Fruit fly (Drosophila melanogaster) whole organism, embryonic: Measurements from ENCODE around the gene CG32483.

Experiments
- CG14710 ChIP-seq: fragments of 200-800 bp; sonication (Bioruptor generic); optimal IDR thresholded peaks from 3 replicates; lab custom pipeline; 2019; ENCODE audit warnings: missing biosample characterization, mild to moderate bottlenecking, missing genetic modification characterization, moderate library complexity
- CG15269 ChIP-seq: fragments of 200-800 bp; sonication (Bioruptor generic); optimal IDR thresholded peaks from 2 replicates; lab custom pipeline; 2018; ENCODE audit warnings: missing biosample characterization, mild to moderate bottlenecking, missing genetic modification characterization, moderate library complexity
- CG17328 ChIP-seq: fragments of 200-800 bp; sonication (Bioruptor generic); IDR thresholded peaks from 2 replicates; pipeline ENCODE4 v1.3.6; 2022; ENCODE audit warnings: missing biosample characterization, missing genetic modification characterization
- CG17361 ChIP-seq: fragments of 200-800 bp; sonication (Bioruptor generic); IDR thresholded peaks from 3 replicates; pipeline ENCODE4 v1.3.6; 2022; ENCODE audit warnings: missing biosample characterization, missing genetic modification characterization
- CG17385 ChIP-seq: fragments of 200-800 bp; sonication (Bioruptor generic); optimal IDR thresholded peaks from 3 replicates; lab custom pipeline; 2018; ENCODE audit warnings: missing biosample characterization, mild to moderate bottlenecking, missing genetic modification characterization
- CG31441 ChIP-seq: fragments of 200-800 bp; sonication (Bioruptor generic); IDR thresholded peaks from 2 replicates; pipeline ENCODE4 v1.3.6; 2022; ENCODE audit warnings: missing biosample characterization, missing genetic modification characterization
- CG33213 ChIP-seq: fragments of 200-800 bp; sonication (Bioruptor generic); optimal IDR thresholded peaks from 3 replicates; lab custom pipeline; 2016; ENCODE audit warnings: missing biosample characterization, missing genetic modification characterization
- CG3407 ChIP-seq: fragments of 200-800 bp; sonication (Bioruptor generic); optimal IDR thresholded peaks from 2 replicates; lab custom pipeline; 2018; ENCODE audit warnings: missing biosample characterization, mild to moderate bottlenecking, missing genetic modification characterization
- CG3838 ChIP-seq: fragments of 200-800 bp; sonication (Bioruptor generic); optimal IDR thresholded peaks from 3 replicates; lab custom pipeline; 2016; ENCODE audit warnings: missing biosample characterization, missing genetic modification characterization
- CG3847 ChIP-seq: fragments of 200-800 bp; sonication (Bioruptor generic); IDR thresholded peaks from 2 replicates; pipeline ENCODE4 v1.3.6; 2022; ENCODE audit warnings: missing biosample characterization, missing genetic modification characterization
- CG4404 ChIP-seq: fragments of 200-800 bp; sonication (Bioruptor generic); IDR thresholded peaks from 2 replicates; pipeline ENCODE4 v1.3.6; 2022; ENCODE audit warnings: missing biosample characterization, missing genetic modification characterization
- CG8765 ChIP-seq: fragments of 200-800 bp; sonication (Bioruptor generic); IDR thresholded peaks from 2 replicates; pipeline ENCODE4 v1.3.6; 2022; ENCODE audit warnings: missing biosample characterization, missing genetic modification characterization
- CG9727 ChIP-seq: fragments of 200-800 bp; sonication (Bioruptor generic); optimal IDR thresholded peaks from 3 replicates; lab custom pipeline; 2017; ENCODE audit warnings: missing biosample characterization, mild to moderate bottlenecking, missing genetic modification characterization
- Chrac-16 ChIP-seq: fragments of 200-800 bp; sonication (Bioruptor generic); optimal IDR thresholded peaks from 3 replicates; lab custom pipeline; 2016; ENCODE audit warnings: missing biosample characterization, missing genetic modification characterization
- Eip74EF ChIP-seq, 2 experiments: fragments of 200-800 bp in 1 of 2; fragments of >200 bp in 1 of 2; sonication (Bioruptor generic) in 1 of 2; optimal IDR thresholded peaks; 2 replicates each; lab custom pipeline; 2017 to 2019; ENCODE audit warnings: missing biosample characterization in 2 of 2, missing genetic modification characterization in 2 of 2, mild to moderate bottlenecking in 1 of 2, moderate library complexity in 1 of 2
- HLH4C ChIP-seq: fragments of 200-800 bp; sonication (Bioruptor generic); IDR thresholded peaks from 3 replicates; pipeline ENCODE4 v1.3.6; 2022; ENCODE audit warnings: missing biosample characterization, missing genetic modification characterization; ENCODE audit not compliant: partially characterized antibody
- Kr ChIP-seq: fragments of 200-800 bp; sonication (Bioruptor generic); optimal IDR thresholded peaks from 2 replicates; lab custom pipeline; 2017; ENCODE audit warnings: missing biosample characterization, mild to moderate bottlenecking, missing genetic modification characterization
- Nf-YB ChIP-seq: fragments of 200-800 bp; sonication (Bioruptor generic); optimal IDR thresholded peaks from 3 replicates; lab custom pipeline; 2019; ENCODE audit warnings: missing biosample characterization, mild to moderate bottlenecking, missing genetic modification characterization, moderate library complexity
- Nf-YC ChIP-seq: fragments of 200-800 bp; optimal IDR thresholded peaks from 3 replicates; lab custom pipeline; 2019; ENCODE audit warnings: missing biosample characterization, mild to moderate bottlenecking, missing genetic modification characterization, moderate library complexity
- Oli ChIP-seq: fragments of 200-800 bp; sonication (Bioruptor generic); optimal IDR thresholded peaks from 2 replicates; lab custom pipeline; 2018; ENCODE audit warnings: missing biosample characterization, mild to moderate bottlenecking, missing genetic modification characterization, moderate library complexity
- Rfx ChIP-seq: fragments of 200-800 bp; sonication (Bioruptor generic); IDR thresholded peaks from 2 replicates; pipeline ENCODE4 v1.3.6; 2022; ENCODE audit warnings: missing biosample characterization, missing genetic modification characterization
- Side ChIP-seq: fragments of 200-800 bp; sonication (Bioruptor generic); optimal IDR thresholded peaks from 2 replicates; lab custom pipeline; 2016; ENCODE audit warnings: missing biosample characterization, missing genetic modification characterization
- Sox100B ChIP-seq: fragments of 200-800 bp; sonication (Bioruptor generic); optimal IDR thresholded peaks from 3 replicates; lab custom pipeline; 2018; ENCODE audit warnings: missing biosample characterization, mild to moderate bottlenecking, missing genetic modification characterization
- Trl ChIP-seq, 3 experiments: fragments of >200 bp in 2 of 3; fragments of 200-800 bp in 1 of 3; sonication (Bioruptor generic) in 1 of 3; optimal IDR thresholded peaks; 2 replicates in 1 of 3; 3 replicates in 2 of 3; lab custom pipeline; 2016 to 2017; ENCODE audit warnings: missing biosample characterization in 1 of 3, missing genetic modification characterization in 1 of 3
- ab ChIP-seq: fragments of 200-800 bp; sonication (Bioruptor generic); optimal IDR thresholded peaks from 2 replicates; lab custom pipeline; 2016; ENCODE audit warnings: missing biosample characterization, missing genetic modification characterization
- ash1 ChIP-seq: fragments of 200-800 bp; sonication (Bioruptor generic); optimal IDR thresholded peaks from 2 replicates; lab custom pipeline; 2018; ENCODE audit warnings: missing biosample characterization, mild to moderate bottlenecking, missing genetic modification characterization
- bcd ChIP-seq: fragments of 200-800 bp; sonication (Bioruptor generic); optimal IDR thresholded peaks from 2 replicates; lab custom pipeline; 2017; ENCODE audit warnings: missing biosample characterization, mild to moderate bottlenecking, missing genetic modification characterization
- ci ChIP-seq: fragments of 200-800 bp; sonication (Bioruptor generic); IDR thresholded peaks from 3 replicates; pipeline ENCODE4 v1.3.6; 2022; ENCODE audit warnings: missing biosample characterization, missing genetic modification characterization
- cwo ChIP-seq: fragments of 200-800 bp; sonication (Bioruptor generic); optimal IDR thresholded peaks from 3 replicates; lab custom pipeline; 2017; ENCODE audit warnings: missing biosample characterization, missing genetic modification characterization, mild to moderate bottlenecking, moderate library complexity, missing genetic modification reagents
- dimm ChIP-seq: fragments of 200-800 bp; sonication (Bioruptor generic); IDR thresholded peaks from 2 replicates; pipeline ENCODE4 v1.3.6; 2022; ENCODE audit warnings: missing biosample characterization, missing genetic modification characterization
- dm ChIP-seq: fragments of 200-800 bp; sonication (Bioruptor generic); optimal IDR thresholded peaks from 3 replicates; lab custom pipeline; 2016; ENCODE audit warnings: missing biosample characterization, missing genetic modification characterization
- ewg ChIP-seq: fragments of 200-800 bp; sonication (Bioruptor generic); optimal IDR thresholded peaks from 3 replicates; lab custom pipeline; 2017; ENCODE audit warnings: mild to moderate bottlenecking, missing biosample characterization, missing genetic modification reagents, missing genetic modification characterization
- fd3F ChIP-seq: fragments of 200-800 bp; sonication (Bioruptor generic); optimal IDR thresholded peaks from 2 replicates; lab custom pipeline; 2018; ENCODE audit warnings: missing biosample characterization, mild to moderate bottlenecking, missing genetic modification characterization, moderate library complexity
- gcm2 ChIP-seq: fragments of 200-800 bp; sonication (Bioruptor generic); optimal IDR thresholded peaks from 2 replicates; lab custom pipeline; 2016; ENCODE audit warnings: missing biosample characterization, missing genetic modification characterization
- grn ChIP-seq: fragments of 200-800 bp; sonication (Bioruptor generic); optimal IDR thresholded peaks from 3 replicates; lab custom pipeline; 2017; ENCODE audit warnings: missing biosample characterization, missing genetic modification characterization
- gsb-n ChIP-seq: fragments of 200-800 bp; sonication (Bioruptor generic); optimal IDR thresholded peaks from 3 replicates; lab custom pipeline; 2018; ENCODE audit warnings: missing biosample characterization, mild to moderate bottlenecking, missing genetic modification characterization
- ind ChIP-seq: fragments of 200-800 bp; sonication (Bioruptor generic); optimal IDR thresholded peaks from 3 replicates; lab custom pipeline; 2016; ENCODE audit warnings: missing biosample characterization, missing genetic modification characterization
- lilli ChIP-seq: fragments of 200-800 bp; sonication (Bioruptor generic); optimal IDR thresholded peaks from 3 replicates; lab custom pipeline; 2016; ENCODE audit warnings: missing biosample characterization, missing genetic modification characterization
- otp ChIP-seq: fragments of 200-800 bp; sonication (Bioruptor generic); IDR thresholded peaks from 3 replicates; pipeline ENCODE4, ENCODE4 v1.3.6; 2022; ENCODE audit warnings: missing biosample characterization, missing genetic modification characterization
- pb ChIP-seq: fragments of 200-800 bp; sonication (Bioruptor generic); optimal IDR thresholded peaks from 3 replicates; lab custom pipeline; 2016; ENCODE audit warnings: missing biosample characterization, missing genetic modification characterization
- pros ChIP-seq: fragments of 200-800 bp; sonication (Bioruptor generic); optimal IDR thresholded peaks from 3 replicates; lab custom pipeline; 2019; ENCODE audit warnings: missing biosample characterization, mild to moderate bottlenecking, missing genetic modification characterization, moderate library complexity
- rib ChIP-seq: fragments of 200-800 bp; sonication (Bioruptor generic); IDR thresholded peaks from 2 replicates; pipeline ENCODE4 v1.3.6; 2022; ENCODE audit warnings: missing biosample characterization, missing genetic modification characterization
- shn ChIP-seq: fragments of 200-800 bp; sonication (Bioruptor generic); optimal IDR thresholded peaks from 3 replicates; lab custom pipeline; 2016; ENCODE audit warnings: missing biosample characterization, missing genetic modification characterization
- sima ChIP-seq: fragments of 200-800 bp; sonication (Bioruptor generic); optimal IDR thresholded peaks from 2 replicates; lab custom pipeline; 2016; ENCODE audit warnings: missing biosample characterization, missing genetic modification characterization
- so ChIP-seq: fragments of 200-800 bp; sonication (Bioruptor generic); IDR thresholded peaks from 3 replicates; pipeline ENCODE4 v1.3.6; 2022; ENCODE audit warnings: missing biosample characterization, missing genetic modification characterization
- trem ChIP-seq: fragments of 200-800 bp; optimal IDR thresholded peaks from 3 replicates; lab custom pipeline; 2019; ENCODE audit warnings: missing biosample characterization, mild to moderate bottlenecking, missing genetic modification characterization, moderate library complexity
- vfl ChIP-seq: fragments of 200-800 bp; sonication (Bioruptor generic); optimal IDR thresholded peaks from 2 replicates; lab custom pipeline; 2016; ENCODE audit warnings: missing biosample characterization, missing genetic modification characterization
- wor ChIP-seq: fragments of 200-800 bp; sonication (Bioruptor generic); IDR thresholded peaks from 2 replicates; pipeline ENCODE4 v1.3.6; 2022; ENCODE audit warnings: missing biosample characterization, missing genetic modification characterization

The CG32483 gene

dm6 chr3L:711839-712553, 22.1 kb upstream of the CG32483 start, which contains the start of gene CG13896 (continued):
- TF ChIP-seq shn (peak; percentile 87), CG3407 (peak; percentile 62), Kr (GFP tag; lab: Kevin White, UChicago) (no peak), gsb-n (peak; percentile 78), CG31441 (GFP tag; lab: Robert Waterston, UW) (peak; percentile 83), Rfx (GFP tag; lab: Robert Waterston, UW) (peak; percentile 95), gcm2 (peak; percentile 36), CG15269 (tag; lab: Kevin White, UChicago) (peak; percentile 76), ash1 (GFP tag; lab: Kevin White, UChicago) (peak; percentile 92), Sox100B (peak; percentile 8), CG33213 (GFP tag; lab: Kevin White, UChicago) (peak; percentile 91), CG3838 (GFP tag; lab: Kevin White, UChicago) (peak; percentile 63), lilli (GFP tag; lab: Kevin White, UChicago) (peak; percentile 92), CG14710 (tag; lab: Kevin White, UChicago) (peak; percentile 72), ci (GFP tag; lab: Robert Waterston, UW) (peak; percentile 93), pros (GFP tag; lab: Kevin White, UChicago) (no peak), CG8765 (peak; percentile 64; the same call in 1 of the 2 replicates), so (GFP tag; lab: Robert Waterston, UW) (peak; percentile 69; the same call in 2 of the 3 replicates), pb (GFP tag; lab: Kevin White, UChicago) (peak; percentile 87), ab (peak; percentile 88), Chrac-16 (peak; percentile 94), CG17385 (GFP tag; lab: Kevin White, UChicago) (peak; percentile 64), CG17328 (GFP tag; lab: Robert Waterston, UW) (peak; percentile 86), Oli (tag; lab: Kevin White, UChicago) (peak; percentile 36), Side (GFP tag; lab: Kevin White, UChicago) (peak; percentile 86), CG4404 (peak; percentile 64), bcd (GFP tag; lab: Kevin White, UChicago) (peak; percentile 89), CG17361 (peak; percentile 82), vfl (GFP tag; lab: Kevin White, UChicago) (peak; percentile 71), dm (GFP tag; lab: Kevin White, UChicago) (peak; percentile 74), wor (GFP tag; lab: Robert Waterston, UW) (0 out of 2 replicates have a peak, but pooled peaks have one; percentile 39), Nf-YC (tag; lab: Kevin White, UChicago) (peak; percentile 63), CG9727 (GFP tag; lab: Kevin White, UChicago) (peak; percentile 87), rib (no peak), otp (GFP tag; lab: Robert Waterston, UW) (peak; percentile 81; the same call in 2 of the 3 replicates), cwo (GFP tag; lab: Kevin White, UChicago) (peak; percentile 56), Nf-YB (GFP tag; lab: Kevin White, UChicago) (peak; percentile 50), CG3847 (GFP tag; lab: Robert Waterston, UW) (peak; percentile 73), fd3F (GFP tag; lab: Kevin White, UChicago) (peak; percentile 67), trem (peak; percentile 72), HLH4C (GFP tag; lab: Robert Waterston, UW) (peak; percentile 66; the same call in 2 of the 3 replicates), Eip74EF (GFP tag; optimal IDR thresholded peaks at IDR 0.05; lab: Kevin White, UChicago) (peak in 1 of 2 experiments; percentile 71), ind (GFP tag; lab: Kevin White, UChicago) (peak; percentile 85), Trl (optimal IDR thresholded peaks at IDR 0.05; lab: Kevin White, UChicago) (no peak), Trl (GFP tag; optimal IDR thresholded peaks at IDR 0.05; lab: Kevin White, UChicago) (peak; percentile 95), sima (GFP tag; lab: Kevin White, UChicago) (peak; percentile 73), dimm (GFP tag; lab: Robert Waterston, UW) (no peak), ewg (GFP tag; lab: Kevin White, UChicago) (peak; percentile 65), grn (GFP tag; lab: Kevin White, UChicago) (peak; percentile 63)
